Fruit fly (Drosophila melanogaster) whole organism: Measurements from ENCODE around the gene CG13097.

Source experiments
- CG8478 ChIP-seq: fragments of >200 bp; optimal IDR thresholded peaks from 2 replicates; lab custom pipeline; 2018; ENCODE audit warnings: inconsistent platforms
- EcR ChIP-seq, 2 experiments: fragments of >200 bp; optimal IDR thresholded peaks; 2 replicates each; lab custom pipeline; 2017; ENCODE audit warnings: missing biosample characterization in 2 of 2, missing genetic modification characterization in 2 of 2, missing genetic modification reagents in 2 of 2
- pan ChIP-seq: fragments of >200 bp; optimal IDR thresholded peaks from 2 replicates; lab custom pipeline; 2017
- psq ChIP-seq: fragments of >200 bp; optimal IDR thresholded peaks from 2 replicates; lab custom pipeline; 2017
- usp ChIP-seq: fragments of >200 bp; optimal IDR thresholded peaks from 2 replicates; lab custom pipeline; 2017; ENCODE audit warnings: missing biosample characterization, missing genetic modification characterization, mixed read lengths

DNA sequence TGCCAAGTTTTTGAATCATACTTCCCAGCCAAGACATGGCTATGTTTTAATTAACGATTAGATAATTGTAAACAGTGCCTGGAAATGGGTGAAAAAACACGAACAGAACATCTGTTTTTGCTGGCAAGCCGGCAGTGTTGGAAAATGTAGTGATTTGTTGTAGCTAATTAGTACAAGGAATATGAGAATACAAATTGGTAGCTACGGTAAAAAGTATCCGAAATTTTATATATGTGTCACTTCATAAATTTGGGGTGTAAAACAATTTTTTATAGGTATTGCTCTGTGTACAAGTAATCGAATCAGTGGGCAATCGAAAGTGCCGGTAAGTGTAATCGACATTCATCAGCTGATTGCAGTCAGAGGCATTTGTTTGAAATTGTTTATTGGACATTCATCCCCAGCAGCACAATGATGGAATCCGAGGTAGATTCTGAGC is 2.6 kb upstream of the CG13097 start, which contains the start of the genes mRpL51 and Uba4:
- TF ChIP-seq EcR (GFP tag; optimal IDR thresholded peaks at IDR 0.05; lab: Kevin White, UChicago) (no peak), psq (lab: Kevin White, UChicago) (no peak), CG8478 (lab: Kevin White, UChicago) (no peak), pan (lab: Kevin White, UChicago) (no peak), usp (GFP tag; lab: Kevin White, UChicago) (no peak)
